Worm (Caenorhabditis elegans) whole organism, L4/young adult: ENCODE data around the gene spn-4.

Experiments
- W03F9.2 ChIP-seq: fragments of 150-350 bp; optimal IDR thresholded peaks from 2 replicates; lab custom pipeline; 2014; ENCODE audit warnings: missing biosample characterization, missing genetic modification characterization
- dao-5 ChIP-seq: sonication (generic microtip); optimal IDR thresholded peaks from 2 replicates; lab custom pipeline; 2016; ENCODE audit warnings: missing genotype, missing genetic modification characterization, moderate library complexity, missing compliant biosample characterization
- him-1 ChIP-seq: sonication (generic microtip); optimal IDR thresholded peaks from 2 replicates; lab custom pipeline; 2016; ENCODE audit warnings: missing genotype, missing genetic modification reagents, missing genetic modification characterization, missing compliant biosample characterization

- TF ChIP-seq him-1: no peak
- no peak for TF ChIP-seq W03F9.2 (tag; lab: Kevin White, UChicago)
- no peak for TF ChIP-seq dao-5
These were observed 29.2 kb upstream of the spn-4 start for ce11 chrV:6813862-6814261.
